Fruit fly (Drosophila melanogaster): ENCODE data around the gene CG3437.

DNA sequence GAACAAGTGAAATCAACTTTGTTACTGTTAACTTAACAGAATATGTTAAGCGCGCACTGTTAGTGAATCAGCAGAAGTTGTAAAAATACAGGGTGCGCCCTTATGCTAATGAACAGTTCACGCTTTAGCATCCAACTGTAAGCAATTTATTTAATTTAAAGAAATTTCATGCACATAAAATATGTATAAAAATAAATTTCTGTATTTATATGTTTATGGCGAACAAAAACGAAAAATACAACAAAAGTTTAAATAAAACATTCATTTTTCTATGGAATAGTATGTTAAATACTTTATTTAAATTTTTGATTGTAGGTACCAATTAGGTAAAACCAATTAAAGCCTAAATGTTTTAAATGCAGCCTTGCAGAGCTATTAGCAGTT lies 32.9 kb downstream of the CG3437 start:
- TF ChIP-seq CG34367 (tag; optimal IDR thresholded peaks at IDR 0.05) (no peak), CG10348 (GFP tag; IDR thresholded peaks at IDR 0.05) (no peak), CG15710 (tag; optimal IDR thresholded peaks at IDR 0.05) (peak; percentile 9), Pif1B (GFP tag; optimal IDR thresholded peaks at IDR 0.05) (no peak), Pif1A (GFP tag; optimal IDR thresholded peaks at IDR 0.05) (peak; percentile 35), CG17806 (tag; optimal IDR thresholded peaks at IDR 0.05) (peak; percentile 58), rn (GFP tag; IDR thresholded peaks at IDR 0.05) (no peak), CG32121 (GFP tag; IDR thresholded peaks at IDR 0.05) (0 out of 2 replicates have a peak, but pooled peaks have one; percentile 26), fd96Ca (GFP tag; IDR thresholded peaks at IDR 0.05) (no peak), D1 (tag; optimal IDR thresholded peaks at IDR 0.05) (peak; percentile 4), CG9948 (tag; optimal IDR thresholded peaks at IDR 0.05) (peak; percentile 12), CG13204 (GFP tag; optimal IDR thresholded peaks at IDR 0.05) (no peak)
